Fruit fly (Drosophila melanogaster) whole organism, embryonic: ENCODE measurements around the gene CG17327.
A peak's percentile ranks its signal among the peaks of the same experiment; 100 is the strongest.

ENCODE experiments used
- CG12219 ChIP-seq: fragments of 200-800 bp; sonication (Bioruptor generic); optimal IDR thresholded peaks from 3 replicates; lab custom pipeline; 2018; ENCODE audit warnings: missing biosample characterization, mild to moderate bottlenecking, missing genetic modification characterization
- CG12236 ChIP-seq: fragments of 200-800 bp; sonication (Bioruptor generic); optimal IDR thresholded peaks from 2 replicates; lab custom pipeline; 2016; ENCODE audit warnings: missing biosample characterization, missing genetic modification characterization
- CG15073 ChIP-seq: fragments of 200-800 bp; sonication (Bioruptor generic); optimal IDR thresholded peaks from 2 replicates; lab custom pipeline; 2016; ENCODE audit warnings: missing biosample characterization, missing genetic modification characterization
- CG15269 ChIP-seq: fragments of 200-800 bp; sonication (Bioruptor generic); optimal IDR thresholded peaks from 2 replicates; lab custom pipeline; 2018; ENCODE audit warnings: missing biosample characterization, mild to moderate bottlenecking, missing genetic modification characterization, moderate library complexity
- CG16863 ChIP-seq: fragments of 200-800 bp; sonication (Bioruptor generic); optimal IDR thresholded peaks from 3 replicates; lab custom pipeline; 2016; ENCODE audit warnings: missing biosample characterization, missing genetic modification characterization
- CG17802 ChIP-seq: fragments of 200-800 bp; sonication (Bioruptor generic); optimal IDR thresholded peaks from 2 replicates; lab custom pipeline; 2018; ENCODE audit warnings: missing biosample characterization, mild to moderate bottlenecking, missing genetic modification characterization, moderate library complexity
- CG17912 ChIP-seq: fragments of 200-800 bp; sonication (Bioruptor generic); optimal IDR thresholded peaks from 2 replicates; lab custom pipeline; 2018; ENCODE audit warnings: missing biosample characterization, mild to moderate bottlenecking, missing genetic modification characterization
- CG3726 ChIP-seq: fragments of 200-800 bp; sonication (Bioruptor generic); IDR thresholded peaks from 3 replicates; pipeline ENCODE4, ENCODE4 v1.3.6; 2022; ENCODE audit warnings: missing biosample characterization, missing genetic modification characterization
- CG4730 ChIP-seq: fragments of 200-800 bp; sonication (Bioruptor generic); IDR thresholded peaks from 2 replicates; pipeline ENCODE4 v1.3.6; 2022; ENCODE audit warnings: missing biosample characterization, missing genetic modification characterization
- CG6689 ChIP-seq: fragments of 200-800 bp; sonication (Bioruptor generic); IDR thresholded peaks from 2 replicates; pipeline ENCODE4 v1.3.6; 2022; ENCODE audit warnings: missing biosample characterization, missing genetic modification characterization
- CG7839 ChIP-seq: fragments of 200-800 bp; sonication (Bioruptor generic); optimal IDR thresholded peaks from 3 replicates; lab custom pipeline; 2018; ENCODE audit warnings: missing biosample characterization, mild to moderate bottlenecking, missing genetic modification characterization, moderate library complexity
- CG8478 ChIP-seq: fragments of >200 bp; optimal IDR thresholded peaks from 2 replicates; lab custom pipeline; 2018
- CG8944 ChIP-seq: fragments of 200-800 bp; sonication (Bioruptor generic); optimal IDR thresholded peaks from 3 replicates; lab custom pipeline; 2016; ENCODE audit warnings: missing biosample characterization, missing genetic modification characterization
- Dip2 ChIP-seq: fragments of 200-800 bp; sonication (Bioruptor generic); IDR thresholded peaks from 2 replicates; pipeline ENCODE4 v1.3.6; 2022; ENCODE audit warnings: missing biosample characterization, missing genetic modification characterization
- H15 ChIP-seq: fragments of 200-800 bp; sonication (Bioruptor generic); IDR thresholded peaks from 3 replicates; pipeline ENCODE4 v1.3.6; 2022; ENCODE audit warnings: missing biosample characterization, missing genetic modification characterization
- HmgZ ChIP-seq: fragments of 200-800 bp; sonication (Bioruptor generic); optimal IDR thresholded peaks from 2 replicates; lab custom pipeline; 2018; ENCODE audit warnings: missing biosample characterization, mild to moderate bottlenecking, missing genetic modification characterization
- Med ChIP-seq: fragments of 200-800 bp; sonication (Bioruptor generic); peaks from one replicate; lab custom pipeline; 2016; ENCODE audit warnings: missing biosample characterization, missing genetic modification characterization, mild to moderate bottlenecking, inconsistent platforms, moderate library complexity
- Oli ChIP-seq: fragments of 200-800 bp; sonication (Bioruptor generic); optimal IDR thresholded peaks from 2 replicates; lab custom pipeline; 2018; ENCODE audit warnings: missing biosample characterization, mild to moderate bottlenecking, missing genetic modification characterization, moderate library complexity
- Pdp1 ChIP-seq, 2 experiments: fragments of 200-800 bp; sonication (Bioruptor generic); optimal IDR thresholded peaks; 3 replicates each; lab custom pipeline; 2016; ENCODE audit warnings: missing biosample characterization in 2 of 2, missing genetic modification characterization in 2 of 2, mild to moderate bottlenecking in 1 of 2, moderate library complexity in 1 of 2
- Side ChIP-seq: fragments of 200-800 bp; sonication (Bioruptor generic); optimal IDR thresholded peaks from 2 replicates; lab custom pipeline; 2016; ENCODE audit warnings: missing biosample characterization, missing genetic modification characterization
- Sry-β ChIP-seq: fragments of 200-800 bp; sonication (Bioruptor generic); optimal IDR thresholded peaks from 2 replicates; lab custom pipeline; 2018; ENCODE audit warnings: missing biosample characterization, mild to moderate bottlenecking, missing genetic modification characterization, moderate library complexity
- Usf ChIP-seq: fragments of 200-800 bp; sonication (Bioruptor generic); optimal IDR thresholded peaks from 2 replicates; lab custom pipeline; 2017; ENCODE audit warnings: missing genotype, missing biosample characterization, missing genetic modification characterization
- bcd ChIP-seq: fragments of 200-800 bp; sonication (Bioruptor generic); optimal IDR thresholded peaks from 2 replicates; lab custom pipeline; 2017; ENCODE audit warnings: missing biosample characterization, mild to moderate bottlenecking, missing genetic modification characterization
- ci ChIP-seq: fragments of 200-800 bp; sonication (Bioruptor generic); IDR thresholded peaks from 3 replicates; pipeline ENCODE4 v1.3.6; 2022; ENCODE audit warnings: missing biosample characterization, missing genetic modification characterization
- dimm ChIP-seq: fragments of 200-800 bp; sonication (Bioruptor generic); IDR thresholded peaks from 2 replicates; pipeline ENCODE4 v1.3.6; 2022; ENCODE audit warnings: missing biosample characterization, missing genetic modification characterization
- fu2 ChIP-seq: fragments of 200-800 bp; sonication (Bioruptor generic); optimal IDR thresholded peaks from 2 replicates; lab custom pipeline; 2016; ENCODE audit warnings: missing biosample characterization, missing genetic modification characterization
- gfzf ChIP-seq: fragments of 200-800 bp; sonication (Bioruptor generic); optimal IDR thresholded peaks from 2 replicates; lab custom pipeline; 2016; ENCODE audit warnings: missing biosample characterization, mild to moderate bottlenecking, missing genetic modification characterization, moderate library complexity
- her ChIP-seq: fragments of 200-800 bp; sonication (Bioruptor generic); optimal IDR thresholded peaks from 2 replicates; lab custom pipeline; 2016; ENCODE audit warnings: missing biosample characterization, missing genetic modification characterization
- jigr1 ChIP-seq: fragments of 200-800 bp; sonication (Bioruptor generic); IDR thresholded peaks from 3 replicates; pipeline ENCODE4 v1.3.6; 2022; ENCODE audit warnings: missing biosample characterization, missing genetic modification characterization
- lilli ChIP-seq: fragments of 200-800 bp; sonication (Bioruptor generic); optimal IDR thresholded peaks from 3 replicates; lab custom pipeline; 2016; ENCODE audit warnings: missing biosample characterization, missing genetic modification characterization
- p53 ChIP-seq: fragments of 200-800 bp; sonication (Bioruptor generic); optimal IDR thresholded peaks from 2 replicates; lab custom pipeline; 2016; ENCODE audit warnings: missing biosample characterization, missing genetic modification characterization
- salm ChIP-seq: fragments of 200-800 bp; sonication (Bioruptor generic); optimal IDR thresholded peaks from 2 replicates; lab custom pipeline; 2018; ENCODE audit warnings: missing biosample characterization, mild to moderate bottlenecking, missing genetic modification characterization
- sc ChIP-seq, 3 experiments: fragments of >200 bp in 2 of 3; fragments of 200-800 bp in 1 of 3; sonication (Bioruptor generic) in 1 of 3; optimal IDR thresholded peaks; 2 replicates in 2 of 3; 3 replicates in 1 of 3; lab custom pipeline; 2017; ENCODE audit warnings: mild to moderate bottlenecking in 1 of 3, missing biosample characterization in 1 of 3, missing genetic modification characterization in 1 of 3, missing genetic modification reagents in 1 of 3
- trh ChIP-seq: fragments of 200-800 bp; sonication (Bioruptor generic); optimal IDR thresholded peaks from 2 replicates; lab custom pipeline; 2016; ENCODE audit warnings: missing biosample characterization, missing genetic modification characterization
- twi ChIP-seq: fragments of 200-800 bp; optimal IDR thresholded peaks from 2 replicates; lab custom pipeline; 2019; ENCODE audit warnings: missing biosample characterization, mild to moderate bottlenecking, missing genetic modification characterization, moderate library complexity
- z ChIP-seq: fragments of 200-800 bp; sonication (Bioruptor generic); IDR thresholded peaks from 3 replicates; pipeline ENCODE4 v1.3.6; 2022; ENCODE audit warnings: missing biosample characterization, missing genetic modification characterization

Gene CG17327

dm6 chr3R:13039037-13039583 is 41.6 kb upstream of the CG17327 start (continued):
- no peak for TF ChIP-seq CG12219 (GFP tag; lab: Kevin White, UChicago)
- TF ChIP-seq, all 482 proteins: peak for 20

DNA sequence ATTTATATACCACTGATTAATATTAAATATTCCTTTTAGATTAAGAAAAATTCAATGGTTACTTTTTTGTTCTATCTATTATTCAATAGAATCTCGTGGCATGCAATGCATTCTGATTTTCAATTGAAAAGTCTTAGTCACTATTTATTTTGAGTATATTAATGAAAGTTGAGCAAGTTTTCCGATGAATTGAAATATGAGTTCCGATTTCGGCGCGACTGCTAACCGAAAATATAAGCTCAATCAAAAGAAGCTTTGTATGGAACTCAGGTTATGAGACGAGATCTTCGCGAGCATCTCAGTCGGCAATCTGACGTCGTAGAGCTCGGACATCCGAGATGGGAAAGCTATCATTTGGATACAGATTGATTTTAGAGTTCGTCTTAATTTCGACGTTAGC is 40.5 kb upstream of the CG17327 start, which contains the start of gene CG11668:
CG11668 (plus strand) TSS at position 301 of the 400 bp plus-strand sequence.
- TF ChIP-seq gfzf (no peak), CG3726 (GFP tag; lab: Robert Waterston, UW) (no peak), Sry-β (no peak), CG7839 (tag; lab: Kevin White, UChicago) (no peak), her (GFP tag; lab: Kevin White, UChicago) (no peak), CG8944 (GFP tag; lab: Kevin White, UChicago) (no peak), lilli (GFP tag; lab: Kevin White, UChicago) (no peak), CG6689 (GFP tag; lab: Robert Waterston, UW) (no peak), sc (optimal IDR thresholded peaks at IDR 0.05; lab: Kevin White, UChicago) (no peak), sc (GFP tag; optimal IDR thresholded peaks at IDR 0.05; lab: Kevin White, UChicago) (no peak), bcd (GFP tag; lab: Kevin White, UChicago) (no peak), CG17912 (GFP tag; lab: Kevin White, UChicago) (no peak)
- TF ChIP-seq, all 482 proteins: peak for 0

DNA sequence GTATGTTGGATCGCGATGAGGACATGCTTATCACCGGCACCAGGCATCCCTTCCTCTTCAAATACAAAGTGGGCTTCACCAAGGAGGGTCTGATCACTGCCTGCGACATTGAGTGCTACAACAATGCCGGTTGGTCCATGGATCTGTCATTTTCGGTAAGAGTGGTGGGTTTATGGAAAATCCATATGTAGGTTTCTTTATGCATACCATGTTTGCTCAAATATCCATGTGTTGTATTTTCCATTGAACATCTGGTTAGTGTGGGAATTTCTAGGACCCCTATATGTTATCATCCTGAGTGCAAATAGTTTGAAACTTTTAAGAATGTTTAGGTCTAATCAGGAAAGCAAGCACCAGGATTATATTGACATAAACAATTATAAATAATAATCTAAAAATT is 38.5 kb upstream of the CG17327 start:
- peak; percentile 94 for TF ChIP-seq twi (tag; lab: Kevin White, UChicago)
- TF ChIP-seq ci (GFP tag; lab: Robert Waterston, UW), result no peak

dm6 chr3R:13033670-13034069 is 36.1 kb upstream of the CG17327 start:
- no peak for TF ChIP-seq dimm (GFP tag; lab: Robert Waterston, UW)
- TF ChIP-seq HmgZ (tag; lab: Kevin White, UChicago), result no peak
- TF ChIP-seq CG4730 (GFP tag; lab: Robert Waterston, UW), result no peak
- TF ChIP-seq Side (GFP tag; lab: Kevin White, UChicago), result no peak
- TF ChIP-seq Dip2 (GFP tag; lab: Robert Waterston, UW), result 0 out of 2 replicates have a peak, but pooled peaks have one; percentile 17
- no peak for TF ChIP-seq p53 (GFP tag; lab: Kevin White, UChicago)
- TF ChIP-seq CG15269 (tag; lab: Kevin White, UChicago), result no peak
- TF ChIP-seq CG16863 (GFP tag; lab: Kevin White, UChicago), result no peak
- peak; percentile 68 for TF ChIP-seq CG8478 (lab: Kevin White, UChicago)
- no peak for TF ChIP-seq CG15073
- TF ChIP-seq Sry-β, result no peak
- no peak for TF ChIP-seq salm
- peak; percentile 59 for TF ChIP-seq Med (GFP tag; lab: Kevin White, UChicago)
- no peak for TF ChIP-seq trh (GFP tag; lab: Kevin White, UChicago)
- TF ChIP-seq H15, result 0 out of 3 replicates have a peak, but pooled peaks have one; percentile 27
- TF ChIP-seq Oli (tag; lab: Kevin White, UChicago), result no peak
- no peak for TF ChIP-seq Pdp1 (GFP tag; optimal IDR thresholded peaks at IDR 0.05; lab: Kevin White, UChicago)
- 0 out of 3 replicates have a peak, but pooled peaks have one; percentile 29 for TF ChIP-seq z (GFP tag; lab: Robert Waterston, UW)
- TF ChIP-seq CG17802 (tag; lab: Kevin White, UChicago), result no peak
- TF ChIP-seq jigr1 (GFP tag; lab: Robert Waterston, UW), result no peak
- no peak for TF ChIP-seq CG12236 (GFP tag; lab: Kevin White, UChicago)
- TF ChIP-seq Usf (GFP tag; lab: Kevin White, UChicago), result no peak
- no peak for TF ChIP-seq fu2 (GFP tag; lab: Kevin White, UChicago)
